Fruit fly (Drosophila melanogaster) whole organism, embryonic: Measurements from ENCODE around the gene Phae1.

ENCODE experiments used
- Aef1 ChIP-seq: fragments of 200-800 bp; sonication (Bioruptor generic); IDR thresholded peaks from 3 replicates; pipeline ENCODE4 v1.3.6; 2022; ENCODE audit warnings: missing biosample characterization, missing genetic modification characterization
- Asciz ChIP-seq: fragments of 200-800 bp; sonication (Bioruptor generic); optimal IDR thresholded peaks from 2 replicates; lab custom pipeline; 2017; ENCODE audit warnings: missing biosample characterization, mild to moderate bottlenecking, missing genetic modification characterization, missing genetic modification reagents
- B-H1 ChIP-seq: fragments of 200-800 bp; sonication (Bioruptor generic); IDR thresholded peaks from 3 replicates; pipeline ENCODE4 v1.3.6; 2022; ENCODE audit warnings: missing biosample characterization, missing genetic modification characterization
- BEAF-32 ChIP-seq: fragments of 200-800 bp; sonication (Bioruptor generic); optimal IDR thresholded peaks from 3 replicates; lab custom pipeline; 2017; ENCODE audit warnings: missing biosample characterization, missing genetic modification characterization, mild to moderate bottlenecking, moderate library complexity, missing genetic modification reagents
- CG10209 ChIP-seq: fragments of 200-800 bp; sonication (Bioruptor generic); optimal IDR thresholded peaks from 3 replicates; lab custom pipeline; 2017; ENCODE audit warnings: missing biosample characterization, mild to moderate bottlenecking, missing genetic modification characterization, missing genetic modification reagents
- CG11085 ChIP-seq: fragments of 200-800 bp; sonication (Bioruptor generic); IDR thresholded peaks from 2 replicates; pipeline ENCODE4 v1.3.6; 2022; ENCODE audit warnings: missing biosample characterization, missing genetic modification characterization
- CG11093 ChIP-seq: fragments of 200-800 bp; sonication (Bioruptor generic); IDR thresholded peaks from 3 replicates; pipeline ENCODE4 v1.3.6; 2022; ENCODE audit warnings: missing biosample characterization, missing genetic modification characterization
- CG13624 ChIP-seq: fragments of 200-800 bp; sonication (Bioruptor generic); optimal IDR thresholded peaks from 2 replicates; lab custom pipeline; 2016; ENCODE audit warnings: missing biosample characterization, missing genetic modification characterization
- CG14441 ChIP-seq: fragments of 200-800 bp; sonication (Bioruptor generic); IDR thresholded peaks from 2 replicates; pipeline ENCODE4 v1.3.6; 2022; ENCODE audit warnings: missing biosample characterization, missing genetic modification characterization
- CG1529 ChIP-seq: fragments of 200-800 bp; sonication (Bioruptor generic); optimal IDR thresholded peaks from 3 replicates; lab custom pipeline; 2018; ENCODE audit warnings: missing biosample characterization, missing genetic modification characterization
- CG15601 ChIP-seq: fragments of 200-800 bp; sonication (Bioruptor generic); optimal IDR thresholded peaks from 3 replicates; lab custom pipeline; 2019; ENCODE audit warnings: missing biosample characterization, mild to moderate bottlenecking, missing genetic modification characterization, moderate library complexity
- CG17361 ChIP-seq: fragments of 200-800 bp; sonication (Bioruptor generic); IDR thresholded peaks from 3 replicates; pipeline ENCODE4 v1.3.6; 2022; ENCODE audit warnings: missing biosample characterization, missing genetic modification characterization
- CG17612 ChIP-seq: fragments of 200-800 bp; sonication (Bioruptor generic); IDR thresholded peaks from 2 replicates; pipeline ENCODE4 v1.3.6; 2022; ENCODE audit warnings: missing biosample characterization, missing genetic modification characterization
- CG18476 ChIP-seq: fragments of 200-800 bp; sonication (Bioruptor generic); optimal IDR thresholded peaks from 2 replicates; lab custom pipeline; 2016; ENCODE audit warnings: missing biosample characterization, mild to moderate bottlenecking, missing genetic modification characterization
- CG18619 ChIP-seq: fragments of 200-800 bp; sonication (Bioruptor generic); optimal IDR thresholded peaks from 3 replicates; lab custom pipeline; 2017; ENCODE audit warnings: missing biosample characterization, mild to moderate bottlenecking, missing genetic modification characterization
- CG2120 ChIP-seq: fragments of 200-800 bp; sonication (Bioruptor generic); optimal IDR thresholded peaks from 3 replicates; lab custom pipeline; 2016; ENCODE audit warnings: missing biosample characterization, missing genetic modification characterization
- CG2202 ChIP-seq: fragments of 200-800 bp; sonication (Bioruptor generic); optimal IDR thresholded peaks from 2 replicates; lab custom pipeline; 2018; ENCODE audit warnings: missing biosample characterization, mild to moderate bottlenecking, missing genetic modification characterization
- CG3407 ChIP-seq: fragments of 200-800 bp; sonication (Bioruptor generic); optimal IDR thresholded peaks from 2 replicates; lab custom pipeline; 2018; ENCODE audit warnings: missing biosample characterization, mild to moderate bottlenecking, missing genetic modification characterization
- CG42726 ChIP-seq: fragments of 200-800 bp; sonication (Bioruptor generic); IDR thresholded peaks from 2 replicates; pipeline ENCODE4 v1.3.6; 2022; ENCODE audit warnings: missing biosample characterization, missing genetic modification characterization; ENCODE audit not compliant: partially characterized antibody
- CG4424 ChIP-seq: fragments of 200-800 bp; sonication (Bioruptor generic); optimal IDR thresholded peaks from 3 replicates; lab custom pipeline; 2016; ENCODE audit warnings: missing biosample characterization, missing genetic modification characterization
- CG5245 ChIP-seq: fragments of 200-800 bp; sonication (Bioruptor generic); optimal IDR thresholded peaks from 3 replicates; lab custom pipeline; 2016; ENCODE audit warnings: missing biosample characterization, missing genetic modification characterization
- CG6272 ChIP-seq: fragments of 200-800 bp; sonication (Bioruptor generic); IDR thresholded peaks from 2 replicates; pipeline ENCODE4 v1.3.6; 2022; ENCODE audit warnings: missing biosample characterization, missing genetic modification characterization
- CG6683 ChIP-seq: fragments of 200-800 bp; sonication (Bioruptor generic); optimal IDR thresholded peaks from 2 replicates; lab custom pipeline; 2017; ENCODE audit warnings: missing biosample characterization, mild to moderate bottlenecking, missing genetic modification characterization, missing genetic modification reagents
- CG6854 ChIP-seq: fragments of 200-800 bp; sonication (Bioruptor generic); optimal IDR thresholded peaks from 3 replicates; lab custom pipeline; 2017; ENCODE audit warnings: missing biosample characterization, mild to moderate bottlenecking, missing genetic modification characterization
- CG7928 ChIP-seq: fragments of 200-800 bp; sonication (Bioruptor generic); optimal IDR thresholded peaks from 2 replicates; lab custom pipeline; 2017; ENCODE audit warnings: missing biosample characterization, mild to moderate bottlenecking, missing genetic modification characterization
- CG8388 ChIP-seq: fragments of 200-800 bp; sonication (Bioruptor generic); optimal IDR thresholded peaks from 2 replicates; lab custom pipeline; 2019; ENCODE audit warnings: missing biosample characterization, mild to moderate bottlenecking, missing genetic modification characterization, moderate library complexity
- Chrac-16 ChIP-seq: fragments of 200-800 bp; sonication (Bioruptor generic); optimal IDR thresholded peaks from 3 replicates; lab custom pipeline; 2016; ENCODE audit warnings: missing biosample characterization, missing genetic modification characterization
- Dfd ChIP-seq, 2 experiments: fragments of >200 bp; optimal IDR thresholded peaks; 2 replicates each; lab custom pipeline; 2017; ENCODE audit warnings: missing biosample characterization in 2 of 2, missing genetic modification characterization in 2 of 2
- Dp ChIP-seq: fragments of 200-800 bp; sonication (Bioruptor generic); optimal IDR thresholded peaks from 2 replicates; lab custom pipeline; 2018; ENCODE audit warnings: missing biosample characterization, mild to moderate bottlenecking, missing genetic modification characterization, moderate library complexity
- Fer3 ChIP-seq: fragments of 200-800 bp; sonication (Bioruptor generic); optimal IDR thresholded peaks from 2 replicates; lab custom pipeline; 2018; ENCODE audit warnings: missing biosample characterization, mild to moderate bottlenecking, missing genetic modification characterization, moderate library complexity
- Max ChIP-seq: fragments of 200-800 bp; sonication (Bioruptor generic); optimal IDR thresholded peaks from 2 replicates; lab custom pipeline; 2016; ENCODE audit warnings: missing biosample characterization, mild to moderate bottlenecking, missing genetic modification characterization
- NfI ChIP-seq: fragments of 200-800 bp; sonication (Bioruptor generic); optimal IDR thresholded peaks from 3 replicates; lab custom pipeline; 2018; ENCODE audit warnings: missing biosample characterization, mild to moderate bottlenecking, missing genetic modification characterization, moderate library complexity
- PHDP ChIP-seq: fragments of 200-800 bp; sonication (Bioruptor generic); optimal IDR thresholded peaks from 3 replicates; lab custom pipeline; 2018; ENCODE audit warnings: missing biosample characterization, mild to moderate bottlenecking, missing genetic modification characterization, moderate library complexity
- bbx ChIP-seq: fragments of 200-800 bp; sonication (Bioruptor generic); IDR thresholded peaks from 2 replicates; pipeline ENCODE4 v1.3.6; 2022; ENCODE audit warnings: missing biosample characterization, missing genetic modification characterization; ENCODE audit not compliant: partially characterized antibody
- cato ChIP-seq: fragments of 200-800 bp; sonication (Bioruptor generic); optimal IDR thresholded peaks from 2 replicates; lab custom pipeline; 2016; ENCODE audit warnings: missing biosample characterization, missing genetic modification characterization, borderline replicate concordance
- en ChIP-seq: fragments of 200-800 bp; sonication (Bioruptor generic); optimal IDR thresholded peaks from 2 replicates; lab custom pipeline; 2016; ENCODE audit warnings: missing biosample characterization, missing genetic modification characterization
- ewg ChIP-seq: fragments of 200-800 bp; sonication (Bioruptor generic); optimal IDR thresholded peaks from 3 replicates; lab custom pipeline; 2017; ENCODE audit warnings: mild to moderate bottlenecking, missing biosample characterization, missing genetic modification reagents, missing genetic modification characterization
- eyg ChIP-seq: fragments of 200-800 bp; sonication (Bioruptor generic); optimal IDR thresholded peaks from 3 replicates; lab custom pipeline; 2016; ENCODE audit warnings: missing biosample characterization, missing genetic modification characterization
- ftz-f1 ChIP-seq: fragments of 200-800 bp; sonication (Bioruptor generic); optimal IDR thresholded peaks from 2 replicates; lab custom pipeline; 2016; ENCODE audit warnings: missing biosample characterization, missing genetic modification characterization
- gem ChIP-seq: fragments of 200-800 bp; sonication (Bioruptor generic); optimal IDR thresholded peaks from 2 replicates; lab custom pipeline; 2019; ENCODE audit warnings: missing biosample characterization, mild to moderate bottlenecking, missing genetic modification characterization, moderate library complexity
- ind ChIP-seq: fragments of 200-800 bp; sonication (Bioruptor generic); optimal IDR thresholded peaks from 3 replicates; lab custom pipeline; 2016; ENCODE audit warnings: missing biosample characterization, missing genetic modification characterization
- ken ChIP-seq: fragments of 200-800 bp; sonication (Bioruptor generic); IDR thresholded peaks from 3 replicates; pipeline ENCODE4 v1.3.6; 2022; ENCODE audit warnings: missing biosample characterization, missing genetic modification characterization
- luna ChIP-seq: fragments of 200-800 bp; sonication (Bioruptor generic); optimal IDR thresholded peaks from 2 replicates; lab custom pipeline; 2016; ENCODE audit warnings: missing biosample characterization, missing genetic modification characterization
- mam ChIP-seq: fragments of 200-800 bp; sonication (Bioruptor generic); optimal IDR thresholded peaks from 3 replicates; lab custom pipeline; 2016; ENCODE audit warnings: missing biosample characterization, missing genetic modification characterization
- mirr ChIP-seq: fragments of 200-800 bp; sonication (Bioruptor generic); optimal IDR thresholded peaks from 3 replicates; lab custom pipeline; 2018; ENCODE audit warnings: missing biosample characterization, mild to moderate bottlenecking, missing genetic modification characterization
- nerfin-2 ChIP-seq: fragments of 200-800 bp; sonication (Bioruptor generic); IDR thresholded peaks from 2 replicates; pipeline ENCODE4 v1.3.6; 2022; ENCODE audit warnings: missing biosample characterization, missing genetic modification characterization; ENCODE audit not compliant: partially characterized antibody
- nmo ChIP-seq: fragments of 200-800 bp; sonication (Bioruptor generic); optimal IDR thresholded peaks from 2 replicates; lab custom pipeline; 2018; ENCODE audit warnings: missing biosample characterization, mild to moderate bottlenecking, missing genetic modification characterization, moderate library complexity
- sens-2 ChIP-seq: fragments of 200-800 bp; sonication (Bioruptor generic); IDR thresholded peaks from 2 replicates; pipeline ENCODE4 v1.3.6; 2022; ENCODE audit warnings: missing biosample characterization, missing genetic modification characterization
- seq ChIP-seq: fragments of 200-800 bp; sonication (Bioruptor generic); IDR thresholded peaks from 2 replicates; pipeline ENCODE4 v1.3.6; 2022; ENCODE audit warnings: missing biosample characterization, missing genetic modification characterization
- slbo ChIP-seq: fragments of 200-800 bp; sonication (Bioruptor generic); IDR thresholded peaks from 2 replicates; pipeline ENCODE4 v1.3.6; 2022; ENCODE audit warnings: missing biosample characterization, missing genetic modification characterization

Phae1 gene

DNA sequence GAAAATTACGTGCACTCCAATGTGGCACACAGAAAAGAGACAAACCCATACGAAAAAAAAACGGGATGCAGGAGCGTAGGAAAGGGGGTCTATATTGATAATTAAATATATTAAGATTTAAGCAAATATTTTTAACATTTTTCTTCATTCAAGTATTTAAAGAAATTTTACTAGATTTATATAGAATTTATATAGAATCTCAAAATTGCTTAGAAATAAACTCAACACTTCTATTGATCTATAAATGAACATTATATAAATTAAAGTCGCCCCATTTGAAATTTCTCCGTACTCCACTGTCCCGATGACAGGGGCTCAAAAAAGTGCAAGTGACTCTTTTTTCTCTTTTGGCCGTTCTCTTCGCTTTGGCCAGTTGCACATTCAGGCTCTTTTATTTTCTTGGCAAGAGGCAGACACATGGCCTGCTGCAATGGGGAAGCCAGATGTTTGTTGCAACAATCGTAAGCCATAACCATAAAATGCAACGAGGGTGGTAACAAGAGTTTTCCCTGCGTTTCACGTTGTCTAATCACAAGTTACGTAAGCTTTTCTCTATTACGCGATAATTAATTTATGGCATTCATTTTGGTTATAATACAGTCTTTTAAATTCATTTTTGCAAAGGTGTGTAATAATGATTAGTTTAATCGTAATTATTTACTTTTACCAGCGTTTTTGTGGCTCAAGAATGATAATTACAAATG is 43.4 kb upstream of the Phae1 start (continued):
- no peak for TF ChIP-seq mirr (GFP tag; lab: Kevin White, UChicago)
- TF ChIP-seq ewg, result peak; percentile 10
- TF ChIP-seq mam (GFP tag; lab: Kevin White, UChicago), result no peak
- TF ChIP-seq CG42726 (GFP tag; lab: Robert Waterston, UW), result no peak
- no peak for TF ChIP-seq Max (GFP tag; lab: Kevin White, UChicago)
- TF ChIP-seq CG8388 (GFP tag; lab: Kevin White, UChicago), result peak; percentile 55
- TF ChIP-seq Chrac-16 (GFP tag; lab: Kevin White, UChicago), result peak; percentile 12
- no peak for TF ChIP-seq CG6683
- TF ChIP-seq CG1529 (GFP tag; lab: Kevin White, UChicago), result peak; percentile 24
- TF ChIP-seq cato, result no peak
- no peak for TF ChIP-seq luna (GFP tag; lab: Kevin White, UChicago)
- no peak for TF ChIP-seq slbo
- peak; percentile 28 for TF ChIP-seq CG2202 (tag; lab: Kevin White, UChicago)
- TF ChIP-seq gem (tag; lab: Kevin White, UChicago), result peak; percentile 75
- no peak for TF ChIP-seq ftz-f1 (GFP tag; lab: Kevin White, UChicago)
- TF ChIP-seq CG2120 (GFP tag; lab: Kevin White, UChicago), result no peak
- no peak for TF ChIP-seq Aef1 (GFP tag; lab: Robert Waterston, UW)
- TF ChIP-seq CG14441 (GFP tag; lab: Robert Waterston, UW), result no peak
- peak; percentile 69 for TF ChIP-seq nmo
- TF ChIP-seq ind (GFP tag; lab: Kevin White, UChicago), result no peak
- no peak for TF ChIP-seq eyg
- TF ChIP-seq sens-2 (GFP tag; lab: Robert Waterston, UW), result no peak
- TF ChIP-seq BEAF-32 (GFP tag; lab: Kevin White, UChicago), result no peak
- TF ChIP-seq CG6272 (GFP tag; lab: Robert Waterston, UW), result no peak
- no peak for TF ChIP-seq en
- no peak for TF ChIP-seq seq (GFP tag; lab: Robert Waterston, UW)
- TF ChIP-seq bbx (GFP tag; lab: Robert Waterston, UW), result no peak
- peak; percentile 63 for TF ChIP-seq CG17361 (GFP tag; lab: Robert Waterston, UW)
- no peak for TF ChIP-seq CG6854 (GFP tag; lab: Kevin White, UChicago)
- TF ChIP-seq CG5245 (GFP tag; lab: Kevin White, UChicago), result no peak
- no peak for TF ChIP-seq Dfd (GFP tag; optimal IDR thresholded peaks at IDR 0.05; lab: Kevin White, UChicago)
- TF ChIP-seq CG13624 (GFP tag; lab: Kevin White, UChicago), result no peak
- no peak for TF ChIP-seq CG10209 (GFP tag; lab: Kevin White, UChicago)
- peak; percentile 92 for TF ChIP-seq CG18476 (GFP tag; lab: Kevin White, UChicago)
- no peak for TF ChIP-seq CG7928 (GFP tag; lab: Kevin White, UChicago)
- peak; percentile 27 for TF ChIP-seq Asciz (GFP tag; lab: Kevin White, UChicago)
- TF ChIP-seq CG18619 (GFP tag; lab: Kevin White, UChicago), result no peak
- no peak for TF ChIP-seq Dp (GFP tag; lab: Kevin White, UChicago)
- 0 out of 3 replicates have a peak, but pooled peaks have one; percentile 8 for TF ChIP-seq ken (GFP tag; lab: Robert Waterston, UW)
- no peak for TF ChIP-seq CG17612
- TF ChIP-seq nerfin-2 (GFP tag; lab: Robert Waterston, UW), result no peak
- TF ChIP-seq CG11085 (GFP tag; lab: Robert Waterston, UW), result no peak
- TF ChIP-seq B-H1 (GFP tag; lab: Robert Waterston, UW), result no peak
- peak; percentile 6 for TF ChIP-seq CG3407 (GFP tag; lab: Kevin White, UChicago)
- no peak for TF ChIP-seq PHDP (tag; lab: Kevin White, UChicago)
- no peak for TF ChIP-seq Fer3 (tag; lab: Kevin White, UChicago)
- TF ChIP-seq CG15601, result peak; percentile 58
- peak; percentile 26 for TF ChIP-seq CG4424 (GFP tag; lab: Kevin White, UChicago)
- no peak for TF ChIP-seq CG11093 (GFP tag; lab: Robert Waterston, UW)
- no peak for TF ChIP-seq NfI (GFP tag; lab: Kevin White, UChicago)
